Worm (Caenorhabditis elegans) whole organism, L4 larva: ENCODE measurements around the gene gst-24.

ENCODE experiments used
- fos-1 ChIP-seq: fragments of 150-350 bp; optimal IDR thresholded peaks from 2 replicates; lab custom pipeline; 2014; ENCODE audit warnings: missing biosample characterization, missing genetic modification characterization
- tra-1 ChIP-seq: fragments of 200-800 bp; sonication (Bioruptor generic); IDR thresholded peaks from 2 replicates; pipeline ENCODE4 v1.3.6; 2022; ENCODE audit warnings: missing genetic modification reagents, missing genetic modification characterization, missing compliant biosample characterization

ce11 chrII:13630690-13631089 lies 19.5 kb upstream of the gst-24 start, which contains the start of the genes gst-17 and gst-18:
- no peak for TF ChIP-seq fos-1
- TF ChIP-seq tra-1 = no peak
